Worm (Caenorhabditis elegans) whole organism, L3 larva: ENCODE data around the gene srab-9.

Source experiments
- R02D3.7 ChIP-seq: fragments of 150-350 bp; optimal IDR thresholded peaks from 2 replicates; lab custom pipeline; 2014; ENCODE audit warnings: missing biosample characterization, missing genetic modification characterization
- ama-1 ChIP-seq: fragments of 150-350 bp; optimal IDR thresholded peaks from 2 replicates; lab custom pipeline; 2018
- mdl-1 ChIP-seq: fragments of 150-350 bp; optimal IDR thresholded peaks from 2 replicates; lab custom pipeline; 2014; ENCODE audit warnings: missing biosample characterization, missing genetic modification characterization
- nhr-11 ChIP-seq: fragments of 150-350 bp; optimal IDR thresholded peaks from 2 replicates; lab custom pipeline; 2014; ENCODE audit warnings: missing biosample characterization, missing genetic modification characterization
- nhr-12 ChIP-seq: fragments of 150-350 bp; optimal IDR thresholded peaks from 2 replicates; lab custom pipeline; 2014; ENCODE audit warnings: missing biosample characterization, missing genetic modification characterization
- nhr-76 ChIP-seq: fragments of 150-350 bp; sonication (generic microtip); optimal IDR thresholded peaks from 5 replicates; lab custom pipeline; 2014; ENCODE audit warnings: missing biosample characterization, missing genetic modification characterization
- pqm-1 ChIP-seq: fragments of 150-350 bp; optimal IDR thresholded peaks from 2 replicates; lab custom pipeline; 2017; ENCODE audit warnings: missing biosample characterization, missing genetic modification characterization, inconsistent platforms
- tbx-2 ChIP-seq: sonication (generic microtip); optimal IDR thresholded peaks from 2 replicates; lab custom pipeline; 2016; ENCODE audit warnings: mild to moderate bottlenecking, missing genetic modification characterization, missing compliant biosample characterization
- unc-39 ChIP-seq: sonication (generic microtip); optimal IDR thresholded peaks from 4 replicates; lab custom pipeline; 2017; ENCODE audit warnings: missing biosample characterization, missing genetic modification characterization
- unc-62 ChIP-seq: fragments of 150-350 bp; sonication (generic microtip); optimal IDR thresholded peaks from 4 replicates; lab custom pipeline; 2014; ENCODE audit warnings: missing biosample characterization, missing genetic modification reagents, missing genetic modification characterization
- ztf-4 ChIP-seq: fragments of 150-350 bp; optimal IDR thresholded peaks from 2 replicates; lab custom pipeline; 2014; ENCODE audit warnings: missing biosample characterization, missing genetic modification characterization

ce11 chrV:3185855-3186254 is 44.8 kb upstream of the srab-9 start:
- TF ChIP-seq nhr-12 (tag; lab: Kevin White, UChicago) (no peak), unc-39 (tag; lab: Kevin White, UChicago) (no peak), R02D3.7 (tag; lab: Kevin White, UChicago) (no peak), nhr-76 (tag; lab: Kevin White, UChicago) (no peak), ama-1 (no peak), tbx-2 (tag; lab: Kevin White, UChicago) (no peak), pqm-1 (tag; lab: Kevin White, UChicago) (no peak), ztf-4 (no peak), mdl-1 (no peak), unc-62 (GFP tag; lab: Kevin White, UChicago) (no peak), nhr-11 (tag; lab: Kevin White, UChicago) (no peak)
